Fruit fly (Drosophila melanogaster): Measurements from ENCODE around the gene CG4957.
A peak's percentile ranks its signal among the peaks of the same experiment; 100 is the strongest.

Gene CG4957

dm6 chr2L:10294798-10295669 is 26.4 kb downstream of the CG4957 start, which contains the start of gene Hand:
Gene Hand, minus strand, starts transcription at chr2L:10295385.
- TF ChIP-seq CG8119 (GFP tag; IDR thresholded peaks at IDR 0.05) (no peak), Eip78C (GFP tag) (peak; percentile 26)

DNA sequence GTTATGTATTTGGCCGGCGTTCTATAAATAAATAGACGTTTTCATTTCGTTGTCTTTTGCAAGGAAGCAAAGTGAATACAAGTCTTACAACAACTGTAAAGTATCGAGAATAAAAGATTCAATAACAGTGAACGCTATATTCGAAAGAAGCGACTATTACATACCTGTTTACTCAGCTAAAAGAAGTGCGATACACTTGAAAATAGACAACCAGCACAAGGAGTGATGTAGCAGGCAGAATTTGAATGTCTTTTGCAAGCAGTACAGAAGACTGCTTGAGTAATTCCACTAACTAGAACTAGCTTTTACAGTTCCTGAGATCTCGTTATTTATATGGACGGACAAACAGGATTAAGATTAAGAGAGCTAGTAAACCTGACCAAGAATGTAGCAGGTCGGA is 29.6 kb downstream of the CG4957 start:
- no peak for TF ChIP-seq Eip93F (GFP tag; optimal IDR thresholded peaks at IDR 0.05)
- TF ChIP-seq CG16779 (tag; optimal IDR thresholded peaks at IDR 0.05), result no peak
- TF ChIP-seq fkh (GFP tag; optimal IDR thresholded peaks at IDR 0.05), result peak; percentile 91
- TF ChIP-seq svp (GFP tag), result no peak

- no peak for TF ChIP-seq Gug (GFP tag; IDR thresholded peaks at IDR 0.05)
- no peak for TF ChIP-seq ss (GFP tag; optimal IDR thresholded peaks at IDR 0.05)
- no peak for TF ChIP-seq CG3032 (tag; optimal IDR thresholded peaks at IDR 0.05)
- TF ChIP-seq CG7368 (GFP tag; optimal IDR thresholded peaks at IDR 0.05), result no peak
- TF ChIP-seq esn (GFP tag; optimal IDR thresholded peaks at IDR 0.05), result peak; percentile 19
- no peak for TF ChIP-seq CG8119 (GFP tag; IDR thresholded peaks at IDR 0.05)
- TF ChIP-seq CG8632 (GFP tag; optimal IDR thresholded peaks at IDR 0.05), result no peak
- no peak for TF ChIP-seq CG32006 (GFP tag; optimal IDR thresholded peaks at IDR 0.05)
- no peak for TF ChIP-seq Ets21C (GFP tag; optimal IDR thresholded peaks at IDR 0.05)
- TF ChIP-seq CG10631 (GFP tag; optimal IDR thresholded peaks at IDR 0.05), result peak; percentile 10
- peak; percentile 16 for TF ChIP-seq Ets96B (tag; optimal IDR thresholded peaks at IDR 0.05)
- TF ChIP-seq Eip75B (GFP tag; optimal IDR thresholded peaks at IDR 0.05), result no peak
- no peak for TF ChIP-seq vri (GFP tag; optimal IDR thresholded peaks at IDR 0.05)
- TF ChIP-seq topi (GFP tag; optimal IDR thresholded peaks at IDR 0.05), result peak; percentile 15
- no peak for TF ChIP-seq fd59A (GFP tag; optimal IDR thresholded peaks at IDR 0.05)
- TF ChIP-seq OdsH (GFP tag; optimal IDR thresholded peaks at IDR 0.05), result peak; percentile 17
- TF ChIP-seq fkh (GFP tag; optimal IDR thresholded peaks at IDR 0.05), result no peak
- peak; percentile 22 for TF ChIP-seq acj6 (GFP tag; optimal IDR thresholded peaks at IDR 0.05)
- TF ChIP-seq CG15336 (GFP tag; IDR thresholded peaks at IDR 0.05), result peak; percentile 21; the same call in 1 of the 2 replicates
- TF ChIP-seq Hr39 (GFP tag; optimal IDR thresholded peaks at IDR 0.05), result peak; percentile 2
- no peak for TF ChIP-seq CG11902 (GFP tag; optimal IDR thresholded peaks at IDR 0.05)
- TF ChIP-seq Met (GFP tag; optimal IDR thresholded peaks at IDR 0.05), result peak; percentile 36
- TF ChIP-seq spab (GFP tag; optimal IDR thresholded peaks at IDR 0.05), result no peak
- no peak for TF ChIP-seq CG1621 (tag; optimal IDR thresholded peaks at IDR 0.05)
- TF ChIP-seq Lpt (GFP tag; optimal IDR thresholded peaks at IDR 0.05), result no peak
- no peak for TF ChIP-seq dac (GFP tag; optimal IDR thresholded peaks at IDR 0.05)
- no peak for TF ChIP-seq fd85E (GFP tag; optimal IDR thresholded peaks at IDR 0.05)
- no peak for TF ChIP-seq eg (GFP tag; IDR thresholded peaks at IDR 0.05)
- TF ChIP-seq CG3919 (GFP tag; optimal IDR thresholded peaks at IDR 0.05), result no peak
- no peak for TF ChIP-seq svp (GFP tag)
- no peak for TF ChIP-seq net (GFP tag; optimal IDR thresholded peaks at IDR 0.05)
- TF ChIP-seq lz (GFP tag; optimal IDR thresholded peaks at IDR 0.05), result peak; percentile 4
- TF ChIP-seq Hr38 (GFP tag; optimal IDR thresholded peaks at IDR 0.05), result no peak
- no peak for TF ChIP-seq pdm3 (GFP tag; optimal IDR thresholded peaks at IDR 0.05)
- TF ChIP-seq CG31627 (GFP tag; optimal IDR thresholded peaks at IDR 0.05), result no peak
- no peak for TF ChIP-seq CG10669 (GFP tag; optimal IDR thresholded peaks at IDR 0.05)
- no peak for TF ChIP-seq achi (GFP tag; optimal IDR thresholded peaks at IDR 0.05)
- no peak for TF ChIP-seq CG6792 (GFP tag; optimal IDR thresholded peaks at IDR 0.05)
- TF ChIP-seq Hr4 (GFP tag; optimal IDR thresholded peaks at IDR 0.05), result peak; percentile 39
- peak; percentile 78 for TF ChIP-seq Eip78C (GFP tag)
- TF ChIP-seq CG11294 (GFP tag; IDR thresholded peaks at IDR 0.05), result no peak
- no peak for TF ChIP-seq CG6854 (GFP tag; optimal IDR thresholded peaks at IDR 0.05)
- no peak for TF ChIP-seq Eip93F (GFP tag; optimal IDR thresholded peaks at IDR 0.05)
Observed at dm6 chr2L:10299077-10299809, 30.6 kb downstream of the CG4957 start.

All from whole organism, prepupa.